Worm (Caenorhabditis elegans): ENCODE results near the gene C18A11.3.
A peak's percentile ranks its signal among the peaks of the same experiment; 100 is the strongest.

C18A11.3 gene

DNA sequence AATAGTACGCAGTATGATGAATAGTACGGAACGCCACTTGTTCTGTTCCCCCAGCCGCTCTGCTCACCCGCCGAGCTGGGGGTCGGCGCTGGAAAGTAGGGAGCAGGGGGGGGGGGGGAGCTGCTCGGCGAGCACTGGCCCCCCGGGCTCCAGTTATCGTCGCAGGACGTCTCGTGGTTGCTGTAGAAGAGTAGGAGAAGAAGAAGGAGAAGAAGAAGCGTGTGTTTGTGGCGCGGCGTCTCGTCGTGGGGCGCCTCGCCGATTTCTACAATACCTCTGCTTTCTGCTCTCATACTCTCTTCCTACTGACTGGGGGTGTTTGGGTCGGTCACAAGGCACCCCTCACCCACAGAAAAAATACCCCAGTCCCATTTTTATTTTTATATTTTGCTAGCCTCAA is 43.6 kb upstream of the C18A11.3 start (continued):
- no peak for TF ChIP-seq ama-1 (optimal IDR thresholded peaks at IDR 0.05)
- TF ChIP-seq ceh-16 (tag; optimal IDR thresholded peaks at IDR 0.05) = no peak
- TF ChIP-seq lin-11 (tag; optimal IDR thresholded peaks at IDR 0.05) = peak; percentile 60
- TF ChIP-seq sma-3 (GFP tag; optimal IDR thresholded peaks at IDR 0.05) = no peak

DNA sequence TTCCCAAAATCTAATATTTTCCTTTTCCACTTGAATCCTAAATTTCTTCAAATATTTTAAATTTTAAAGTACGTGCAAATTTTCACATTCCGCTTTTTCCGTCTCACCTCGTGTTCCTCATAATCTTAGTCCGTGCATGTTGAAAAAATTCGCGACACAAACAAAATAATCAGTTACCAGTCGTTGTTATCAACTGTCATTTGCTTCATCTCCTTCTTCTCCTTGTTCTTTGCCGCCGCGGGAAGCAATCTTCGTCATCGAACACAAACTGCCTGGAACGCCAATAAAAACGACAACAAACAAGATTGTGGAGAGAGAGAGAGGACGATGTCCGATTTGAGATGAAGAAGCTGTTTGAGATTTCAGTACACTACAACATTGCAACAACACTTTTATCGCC is 43.2 kb upstream of the C18A11.3 start, which contains the start of gene C34D10.5:
Gene C34D10.5, plus strand, starts transcription at position 269 of the 400 bp plus-strand sequence.
- TF ChIP-seq sma-3 (GFP tag; optimal IDR thresholded peaks at IDR 0.05) (peak; percentile 3), sem-4 (tag; optimal IDR thresholded peaks at IDR 0.05) (no peak)

DNA sequence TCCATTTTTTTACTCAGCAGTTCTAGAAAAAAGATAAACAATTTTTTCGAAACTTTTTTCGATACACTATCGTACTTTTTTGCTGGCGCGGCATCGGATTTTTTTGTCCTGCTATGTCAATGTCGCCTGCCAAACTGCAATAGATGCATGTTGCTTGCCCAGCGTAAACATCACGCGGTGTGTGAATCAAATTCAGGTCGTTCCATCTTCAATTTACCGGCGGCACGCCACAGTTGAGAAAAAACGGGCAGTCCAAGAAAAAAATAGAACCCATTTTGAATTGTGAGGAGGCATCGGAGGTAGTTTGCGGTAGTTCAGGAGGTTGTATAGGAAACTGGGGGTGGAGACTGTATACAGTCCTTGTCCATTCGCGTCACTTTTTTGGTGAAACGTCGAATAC is 42.5 kb upstream of the C18A11.3 start:
- no peak for TF ChIP-seq dmd-4 (tag; optimal IDR thresholded peaks at IDR 0.05)
- no peak for TF ChIP-seq nhr-23 (tag; optimal IDR thresholded peaks at IDR 0.05)
- TF ChIP-seq skn-1 (tag; optimal IDR thresholded peaks at IDR 0.05) = no peak
- no peak for TF ChIP-seq Y55F3AM.14 (GFP tag; optimal IDR thresholded peaks at IDR 0.05)
- peak; percentile 2 for TF ChIP-seq gmeb-1 (tag; optimal IDR thresholded peaks at IDR 0.05)
- TF ChIP-seq sma-9 (GFP tag; optimal IDR thresholded peaks at IDR 0.05) = peak; percentile 67
- TF ChIP-seq sma-9 (tag; optimal IDR thresholded peaks at IDR 0.05) = no peak
- TF ChIP-seq ZK546.5 (tag; optimal IDR thresholded peaks at IDR 0.05) = no peak
- TF ChIP-seq elt-3 (tag; optimal IDR thresholded peaks at IDR 0.05) = no peak
- TF ChIP-seq F13H6.1 (tag; optimal IDR thresholded peaks at IDR 0.05) = peak; percentile 24
- no peak for TF ChIP-seq lin-11 (tag; optimal IDR thresholded peaks at IDR 0.05)
- TF ChIP-seq crh-2 (tag; optimal IDR thresholded peaks at IDR 0.05) = no peak
- TF ChIP-seq sem-4 (tag; optimal IDR thresholded peaks at IDR 0.05) = no peak
- peak; percentile 74 for TF ChIP-seq ama-1 (optimal IDR thresholded peaks at IDR 0.05)
- TF ChIP-seq ztf-4 (tag; optimal IDR thresholded peaks at IDR 0.05) = no peak
- no peak for TF ChIP-seq ceh-82 (tag; optimal IDR thresholded peaks at IDR 0.05)
- no peak for TF ChIP-seq fos-1 (tag; optimal IDR thresholded peaks at IDR 0.05)
- TF ChIP-seq nhr-21 (tag; optimal IDR thresholded peaks at IDR 0.05) = no peak
- TF ChIP-seq unc-62 (GFP tag; optimal IDR thresholded peaks at IDR 0.05) = no peak
- TF ChIP-seq lin-39 (tag; optimal IDR thresholded peaks at IDR 0.05) = no peak
- no peak for TF ChIP-seq nhr-77 (tag; optimal IDR thresholded peaks at IDR 0.05)
- no peak for TF ChIP-seq aly-2 (tag; optimal IDR thresholded peaks at IDR 0.05)
- no peak for TF ChIP-seq nhr-10 (tag; optimal IDR thresholded peaks at IDR 0.05)
- TF ChIP-seq ztf-1 (GFP tag; conservative IDR thresholded peaks at IDR 0.05) = no peak
- no peak for TF ChIP-seq ceh-16 (tag; optimal IDR thresholded peaks at IDR 0.05)
- TF ChIP-seq lsy-2 (tag; optimal IDR thresholded peaks at IDR 0.05) = peak in 1 of 2 experiments; percentile 1
- TF ChIP-seq nhr-129 (tag; optimal IDR thresholded peaks at IDR 0.05) = peak; percentile 85
- TF ChIP-seq nhr-11 (tag; optimal IDR thresholded peaks at IDR 0.05) = no peak
- no peak for TF ChIP-seq elt-1 (tag; optimal IDR thresholded peaks at IDR 0.05)
- TF ChIP-seq nhr-12 (tag; optimal IDR thresholded peaks at IDR 0.05) = no peak
- TF ChIP-seq ztf-11 (tag; optimal IDR thresholded peaks at IDR 0.05) = no peak
- TF ChIP-seq mdl-1 (tag; optimal IDR thresholded peaks at IDR 0.05) = no peak
- TF ChIP-seq C34F6.9 (tag; optimal IDR thresholded peaks at IDR 0.05) = no peak
- TF ChIP-seq nhr-6 (tag; optimal IDR thresholded peaks at IDR 0.05) = no peak
- TF ChIP-seq sma-3 (GFP tag; optimal IDR thresholded peaks at IDR 0.05) = peak; percentile 0
- TF ChIP-seq alr-1 (tag; optimal IDR thresholded peaks at IDR 0.05) = no peak
- TF ChIP-seq snpc-4 (tag; optimal IDR thresholded peaks at IDR 0.05) = no peak
- no peak for TF ChIP-seq lin-13 (GFP tag; optimal IDR thresholded peaks at IDR 0.05)
- TF ChIP-seq zag-1 (tag; optimal IDR thresholded peaks at IDR 0.05) = no peak
- TF ChIP-seq nhr-25 (tag; optimal IDR thresholded peaks at IDR 0.05) = peak; percentile 58
- TF ChIP-seq egl-27 (tag; optimal IDR thresholded peaks at IDR 0.05) = no peak
- no peak for TF ChIP-seq blmp-1 (tag; optimal IDR thresholded peaks at IDR 0.05; ENCODE audit: insufficient read depth)
- no peak for TF ChIP-seq mbf-1 (tag; optimal IDR thresholded peaks at IDR 0.05)

All from whole organism, L2 larva.